Worm (Caenorhabditis elegans) whole organism, early embryonic: ENCODE measurements around the gene C27F2.10.
A peak's percentile ranks its signal among the peaks of the same experiment; 100 is the strongest.

Source experiments
- B0310.2 ChIP-seq: sonication (generic microtip); optimal IDR thresholded peaks from 2 replicates; lab custom pipeline; 2016; ENCODE audit warnings: mild to moderate bottlenecking, missing genetic modification characterization, missing compliant biosample characterization
- F13C5.2 ChIP-seq: sonication (generic microtip); optimal IDR thresholded peaks from 2 replicates; lab custom pipeline; 2017; ENCODE audit warnings: mild to moderate bottlenecking, missing genetic modification characterization, inconsistent platforms, missing compliant biosample characterization
- aly-1 ChIP-seq: sonication (generic microtip); optimal IDR thresholded peaks from 2 replicates; lab custom pipeline; 2016; ENCODE audit warnings: missing genetic modification characterization, missing compliant biosample characterization
- ama-1 ChIP-seq: fragments of 150-350 bp; optimal IDR thresholded peaks from 2 replicates; lab custom pipeline; 2014
- ceh-13 ChIP-seq: fragments of 200-800 bp; sonication (Bioruptor generic); optimal IDR thresholded peaks from 2 replicates; lab custom pipeline; 2018; ENCODE audit warnings: mild to moderate bottlenecking, missing genetic modification characterization, missing compliant biosample characterization
- ceh-36 ChIP-seq: sonication (generic microtip); optimal IDR thresholded peaks from 2 replicates; lab custom pipeline; 2016; ENCODE audit warnings: missing genetic modification characterization, inconsistent platforms, missing compliant biosample characterization
- ets-7 ChIP-seq: sonication (generic microtip); optimal IDR thresholded peaks from 2 replicates; lab custom pipeline; 2016; ENCODE audit warnings: missing genotype, missing genetic modification characterization, missing compliant biosample characterization
- flt-1 ChIP-seq: fragments of 200-800 bp; sonication (Bioruptor generic); IDR thresholded peaks from 2 replicates; pipeline ENCODE4 v1.3.6; 2022; ENCODE audit warnings: missing genetic modification characterization, missing compliant biosample characterization
- hmbx-1 ChIP-seq: sonication (generic microtip); optimal IDR thresholded peaks from 2 replicates; lab custom pipeline; 2016; ENCODE audit warnings: mild to moderate bottlenecking, missing genetic modification characterization, missing compliant biosample characterization
- hmg-4 ChIP-seq: fragments of 200-800 bp; sonication (Bioruptor generic); optimal IDR thresholded peaks from 2 replicates; lab custom pipeline; 2018; ENCODE audit warnings: mild to moderate bottlenecking, missing genetic modification characterization, missing compliant biosample characterization
- hnd-1 ChIP-seq: sonication (generic microtip); optimal IDR thresholded peaks from 2 replicates; lab custom pipeline; 2016; ENCODE audit warnings: missing genetic modification characterization, missing compliant biosample characterization
- pes-1 ChIP-seq: fragments of 200-800 bp; sonication (Bioruptor generic); IDR thresholded peaks from 2 replicates; pipeline ENCODE4 v1.3.6; 2022; ENCODE audit warnings: missing genetic modification reagents, missing genetic modification characterization, missing compliant biosample characterization
- scrt-1 ChIP-seq: fragments of 200-800 bp; sonication (Bioruptor generic); IDR thresholded peaks from 2 replicates; pipeline ENCODE4 v1.3.6; 2022; ENCODE audit warnings: missing genetic modification characterization, missing compliant biosample characterization
- sea-1 ChIP-seq: fragments of 200-800 bp; sonication (Bioruptor generic); conservative IDR thresholded peaks from 2 replicates; pipeline ENCODE4 v1.3.6; 2022; ENCODE audit warnings: missing genetic modification characterization, missing compliant biosample characterization
- tbx-11 ChIP-seq: fragments of 200-800 bp; sonication (Bioruptor generic); IDR thresholded peaks from 2 replicates; pipeline ENCODE4 v1.3.6; 2022; ENCODE audit warnings: missing genetic modification characterization, missing compliant biosample characterization
- tbx-37 ChIP-seq: fragments of 200-800 bp; sonication (Bioruptor generic); conservative IDR thresholded peaks from 2 replicates; pipeline ENCODE4 v1.3.6; 2022; ENCODE audit warnings: missing genetic modification reagents, missing genetic modification characterization, missing compliant biosample characterization
- tra-4 ChIP-seq: sonication (generic microtip); optimal IDR thresholded peaks from 2 replicates; lab custom pipeline; 2017; ENCODE audit warnings: missing genetic modification characterization, missing compliant biosample characterization

C27F2.10 gene

DNA sequence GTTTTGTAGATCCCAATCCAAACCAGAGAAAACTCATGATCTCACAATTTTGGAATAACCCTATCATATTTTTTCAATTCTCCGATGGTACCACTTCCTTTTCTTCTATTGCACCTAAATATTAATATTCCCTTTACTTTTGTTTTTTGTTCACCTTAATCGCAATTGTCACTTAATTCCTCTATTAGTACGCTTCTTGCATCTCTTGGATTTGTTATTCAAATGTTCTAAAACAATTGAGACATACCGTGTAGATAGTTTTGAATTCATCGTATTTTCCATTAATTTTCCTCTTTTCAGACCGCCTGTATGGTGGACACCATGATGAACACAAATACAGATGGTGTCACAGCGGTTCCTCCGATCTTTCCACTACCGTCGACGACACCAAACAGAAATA lies 34.9 kb downstream of the C27F2.10 start, which contains the start of gene flh-2:
TSS of gene flh-2 (plus strand) at position 301 of the 400 bp plus-strand sequence.
- TF ChIP-seq tbx-37 (no peak), sea-1 (no peak), ama-1 (no peak), ceh-13 (GFP tag; lab: Kevin White, UChicago) (no peak), B0310.2 (tag; lab: Kevin White, UChicago) (no peak)

DNA sequence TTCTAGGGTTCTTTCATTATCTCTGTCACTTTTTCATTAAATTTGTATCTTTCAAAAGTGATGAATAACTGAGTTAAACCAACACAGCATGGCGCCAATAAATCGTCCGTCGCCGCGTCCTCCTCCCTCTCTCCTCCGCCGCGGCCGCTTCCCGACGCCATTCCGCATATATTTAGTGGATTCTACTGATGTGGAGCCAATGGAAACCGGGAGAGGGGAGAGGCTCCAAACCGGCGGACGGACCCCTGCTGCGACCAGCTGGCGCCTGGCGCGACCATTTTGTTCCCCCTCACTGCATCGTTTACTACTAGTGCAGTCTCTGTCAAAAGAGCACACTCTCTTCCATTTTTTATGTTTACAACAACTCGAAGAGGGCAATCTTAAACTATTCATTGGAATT lies 35.5 kb downstream of the C27F2.10 start:
- TF ChIP-seq hmg-4 (no peak), aly-1 (tag; lab: Kevin White, UChicago) (no peak), sea-1 (no peak), B0310.2 (tag; lab: Kevin White, UChicago) (no peak), tbx-11 (GFP tag; lab: Robert Waterston, UW) (no peak), ceh-36 (tag; lab: Kevin White, UChicago) (no peak), hmbx-1 (tag; lab: Kevin White, UChicago) (no peak), F13C5.2 (tag; lab: Kevin White, UChicago) (no peak), tbx-37 (no peak), scrt-1 (no peak), ceh-13 (GFP tag; lab: Kevin White, UChicago) (no peak)

DNA sequence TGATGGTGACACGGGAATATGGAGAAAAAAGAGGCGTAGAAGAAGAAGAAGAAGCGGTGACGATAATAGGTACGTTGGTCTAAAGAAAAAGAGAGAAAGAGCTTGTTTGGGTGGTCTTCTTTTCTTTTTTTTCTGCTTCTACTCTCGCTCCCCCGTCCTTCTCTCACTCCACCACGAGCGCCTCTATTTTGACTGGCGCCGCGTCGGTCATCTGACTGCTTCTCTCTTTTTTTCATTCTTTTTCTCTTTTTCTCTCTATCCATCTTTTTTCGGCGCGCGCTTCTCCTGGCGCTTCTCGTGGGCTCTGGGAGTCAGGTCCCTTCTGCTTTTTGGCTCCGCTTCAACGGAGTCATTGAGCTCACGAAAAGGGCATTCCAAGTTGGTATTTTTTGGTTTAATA lies 36.4 kb downstream of the C27F2.10 start:
- TF ChIP-seq F13C5.2 (tag; lab: Kevin White, UChicago): no peak
- no peak for TF ChIP-seq hmg-4
- no peak for TF ChIP-seq tbx-11 (GFP tag; lab: Robert Waterston, UW)
- TF ChIP-seq B0310.2 (tag; lab: Kevin White, UChicago): no peak
- no peak for TF ChIP-seq flt-1 (GFP tag; lab: Robert Waterston, UW)
- TF ChIP-seq tbx-37: no peak
- TF ChIP-seq ets-7 (tag; lab: Kevin White, UChicago): no peak
- TF ChIP-seq tra-4 (tag; lab: Kevin White, UChicago): no peak

DNA sequence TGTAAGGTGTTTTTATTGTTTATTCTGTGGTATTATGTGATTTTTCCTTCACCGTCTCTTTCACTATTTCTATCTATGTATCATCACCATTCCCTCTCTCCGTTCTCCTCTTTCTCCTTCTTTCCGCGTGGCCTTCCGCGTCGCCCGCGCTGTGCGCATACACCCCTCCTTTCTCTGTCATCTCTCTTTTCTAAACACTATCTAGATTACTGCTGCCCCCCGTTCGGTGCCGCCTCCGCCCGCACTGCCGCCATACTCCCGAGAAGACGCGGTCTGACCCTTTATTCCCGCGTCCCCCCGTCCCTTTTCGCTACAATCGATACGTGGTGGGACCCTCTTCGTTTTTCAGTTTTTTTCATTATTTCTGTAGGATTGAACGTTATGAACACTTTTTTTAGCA lies 38.1 kb downstream of the C27F2.10 start:
- TF ChIP-seq ceh-13 (GFP tag; lab: Kevin White, UChicago): no peak
- peak; percentile 71 for TF ChIP-seq hmg-4
- TF ChIP-seq pes-1 (GFP tag; lab: Robert Waterston, UW): no peak
- no peak for TF ChIP-seq ama-1
- TF ChIP-seq aly-1 (tag; lab: Kevin White, UChicago): peak; percentile 57
- 0 out of 2 replicates have a peak, but pooled peaks have one; percentile 25 for TF ChIP-seq sea-1
- TF ChIP-seq B0310.2 (tag; lab: Kevin White, UChicago): peak; percentile 21
- TF ChIP-seq F13C5.2 (tag; lab: Kevin White, UChicago): peak; percentile 28
- TF ChIP-seq tra-4 (tag; lab: Kevin White, UChicago): no peak
- TF ChIP-seq flt-1 (GFP tag; lab: Robert Waterston, UW): 0 out of 2 replicates have a peak, but pooled peaks have one; percentile 6

DNA sequence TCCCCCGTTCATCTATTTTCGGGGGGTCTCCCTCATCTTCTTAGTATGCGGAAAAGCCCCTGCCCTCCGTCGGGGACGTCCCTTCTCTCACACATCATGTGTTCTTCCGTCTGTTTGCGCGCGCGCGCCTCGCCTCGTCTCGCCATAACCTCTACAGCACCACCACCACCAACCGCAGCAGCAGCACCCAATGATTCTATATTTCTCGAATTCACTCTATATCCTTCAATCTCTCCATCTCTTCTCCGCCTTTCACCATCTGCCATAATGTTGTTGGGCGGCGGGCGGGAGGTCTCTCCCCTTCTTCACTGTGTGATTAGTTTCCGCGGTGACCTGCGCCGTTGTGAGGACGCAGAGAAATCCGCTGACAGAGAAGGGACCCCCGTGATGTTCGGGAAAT lies 39.3 kb downstream of the C27F2.10 start:
- TF ChIP-seq hmg-4 (peak; percentile 79), hmbx-1 (tag; lab: Kevin White, UChicago) (no peak), F13C5.2 (tag; lab: Kevin White, UChicago) (peak; percentile 58), pes-1 (GFP tag; lab: Robert Waterston, UW) (peak; percentile 42; the same call in 1 of the 2 replicates), sea-1 (no peak), tbx-11 (GFP tag; lab: Robert Waterston, UW) (no peak), ets-7 (tag; lab: Kevin White, UChicago) (peak; percentile 54), hnd-1 (peak; percentile 12), tra-4 (tag; lab: Kevin White, UChicago) (no peak), flt-1 (GFP tag; lab: Robert Waterston, UW) (no peak; the same call in 1 of the 2 replicates), scrt-1 (0 out of 2 replicates have a peak, but pooled peaks have one; percentile 63), ceh-36 (tag; lab: Kevin White, UChicago) (peak; percentile 40), B0310.2 (tag; lab: Kevin White, UChicago) (peak; percentile 10), tbx-37 (no peak; the same call in 1 of the 2 replicates), aly-1 (tag; lab: Kevin White, UChicago) (peak; percentile 7), ama-1 (no peak), ceh-13 (GFP tag; lab: Kevin White, UChicago) (no peak)

DNA sequence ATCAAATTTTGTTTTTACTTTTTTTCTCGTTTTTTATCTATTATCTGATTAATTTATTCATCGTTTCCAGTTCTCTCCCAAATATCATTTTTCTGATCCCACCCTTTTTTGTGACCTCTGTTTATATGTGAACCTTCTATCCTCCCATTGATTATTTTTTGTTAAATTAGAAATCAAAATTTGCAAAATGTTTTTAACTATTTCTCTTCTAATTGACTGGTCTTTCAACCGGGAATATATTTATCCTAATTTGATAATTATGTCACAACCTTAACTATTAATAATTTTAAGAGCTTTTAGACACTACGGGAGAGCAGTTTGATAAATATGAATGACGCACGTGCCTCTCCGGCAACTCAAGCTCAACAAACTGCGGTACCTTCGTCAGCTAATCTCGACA lies 42.5 kb downstream of the C27F2.10 start, which contains the start of gene ntl-9:
TSS of gene ntl-9 (plus strand) at position 301 of the 400 bp plus-strand sequence.
- TF ChIP-seq pes-1 (GFP tag; lab: Robert Waterston, UW): no peak
- TF ChIP-seq scrt-1: no peak
- TF ChIP-seq aly-1 (tag; lab: Kevin White, UChicago): no peak
- TF ChIP-seq tra-4 (tag; lab: Kevin White, UChicago): no peak
- no peak for TF ChIP-seq B0310.2 (tag; lab: Kevin White, UChicago)

DNA sequence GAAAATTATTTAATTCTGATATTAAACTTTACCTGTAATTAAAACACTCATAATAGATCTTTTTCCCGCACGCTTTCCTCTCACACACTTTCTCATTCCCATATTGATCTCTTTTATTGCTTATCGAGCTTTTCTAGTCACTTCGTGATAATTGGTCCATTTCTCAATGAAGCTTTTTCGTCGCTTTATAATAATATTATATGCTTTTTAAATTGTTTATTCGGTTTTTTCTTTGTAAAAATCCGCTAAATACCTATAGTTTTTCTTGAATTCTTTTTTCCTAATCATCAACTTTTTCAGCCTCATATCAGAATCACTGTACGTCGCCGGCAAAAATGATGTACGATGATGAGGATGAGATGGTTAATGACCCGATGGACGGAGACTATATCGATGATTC lies 47.4 kb downstream of the C27F2.10 start, which contains the start of gene rpb-2:
TSS of gene rpb-2 (plus strand) at position 301 of the 400 bp plus-strand sequence.
- TF ChIP-seq flt-1 (GFP tag; lab: Robert Waterston, UW) (no peak), tbx-37 (no peak), pes-1 (GFP tag; lab: Robert Waterston, UW) (no peak), aly-1 (tag; lab: Kevin White, UChicago) (no peak)

DNA sequence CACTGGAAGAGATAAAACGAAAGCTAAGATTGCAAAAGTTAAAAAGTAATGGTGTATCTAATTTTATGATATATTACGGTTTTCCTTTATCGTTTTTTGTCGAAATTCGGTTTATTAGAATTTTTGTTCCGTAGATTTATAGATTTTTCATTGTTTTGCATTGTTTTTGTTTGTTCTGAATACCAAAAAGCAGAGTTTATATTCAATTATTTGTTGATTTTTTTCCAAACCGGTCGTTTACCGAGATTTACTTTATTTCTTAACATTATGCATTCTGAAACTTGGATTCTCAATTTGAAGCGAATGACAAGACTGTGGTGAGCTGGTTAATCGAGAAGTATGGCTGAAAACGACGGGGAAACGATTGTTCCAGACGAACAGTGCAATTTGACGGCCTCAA lies 49.7 kb downstream of the C27F2.10 start, which contains the start of gene fsn-1:
TSS of gene fsn-1 (plus strand) at position 301 of the 400 bp plus-strand sequence.
- no peak for TF ChIP-seq ceh-13 (GFP tag; lab: Kevin White, UChicago)
- no peak for TF ChIP-seq ets-7 (tag; lab: Kevin White, UChicago)
- TF ChIP-seq hnd-1: no peak
- no peak for TF ChIP-seq B0310.2 (tag; lab: Kevin White, UChicago)
- no peak for TF ChIP-seq hmbx-1 (tag; lab: Kevin White, UChicago)
- TF ChIP-seq tra-4 (tag; lab: Kevin White, UChicago): no peak
- TF ChIP-seq ceh-36 (tag; lab: Kevin White, UChicago): no peak
- TF ChIP-seq scrt-1: no peak
- no peak for TF ChIP-seq sea-1
- TF ChIP-seq pes-1 (GFP tag; lab: Robert Waterston, UW): no peak
- TF ChIP-seq hmg-4: no peak
- no peak for TF ChIP-seq F13C5.2 (tag; lab: Kevin White, UChicago)
